Worm (Caenorhabditis elegans) whole organism, young adult: Measurements from ENCODE around the gene Y47D7A.3.

Experiments used
- B0035.1 ChIP-seq: sonication (generic microtip); optimal IDR thresholded peaks from 2 replicates; lab custom pipeline; 2016; ENCODE audit warnings: missing genetic modification characterization, mild to moderate bottlenecking, missing compliant biosample characterization, missing genotype, missing genetic modification reagents
- C17E4.6 ChIP-seq: fragments of 200-800 bp; sonication (Bioruptor generic); IDR thresholded peaks from 2 replicates; pipeline ENCODE4 v1.3.6; 2022; ENCODE audit warnings: missing genetic modification reagents, missing genetic modification characterization, missing compliant biosample characterization
- D2030.7 ChIP-seq: fragments of 200-800 bp; sonication (Bioruptor generic); IDR thresholded peaks from 2 replicates; pipeline ENCODE4 v1.3.6; 2022; ENCODE audit warnings: missing genetic modification reagents, missing genetic modification characterization, missing compliant biosample characterization
- F23B12.7 ChIP-seq: sonication (generic microtip); optimal IDR thresholded peaks from 2 replicates; lab custom pipeline; 2017; ENCODE audit warnings: missing genetic modification characterization, mild to moderate bottlenecking, missing compliant biosample characterization, antibody characterized with exemption, moderate library complexity; ENCODE audit not compliant: insufficient read depth
- K11D2.4 ChIP-seq: fragments of 200-800 bp; sonication (Bioruptor generic); IDR thresholded peaks from 2 replicates; pipeline ENCODE4 v1.3.6; 2022; ENCODE audit warnings: missing genetic modification reagents, missing genetic modification characterization, missing compliant biosample characterization
- T26A5.8 ChIP-seq: sonication (generic microtip); optimal IDR thresholded peaks from 2 replicates; lab custom pipeline; 2016; ENCODE audit warnings: missing genetic modification characterization, missing compliant biosample characterization
- Y95B8A.8 ChIP-seq: fragments of 200-800 bp; sonication (Bioruptor generic); IDR thresholded peaks from 2 replicates; pipeline ENCODE4 v1.3.6; 2022; ENCODE audit warnings: missing genetic modification reagents, missing genetic modification characterization, missing compliant biosample characterization
- ama-1 ChIP-seq, 3 experiments: fragments of 150-350 bp in 1 of 3; sonication (generic microtip) in 2 of 3; optimal IDR thresholded peaks; 2 replicates each; lab custom pipeline; 2014 to 2018; ENCODE audit warnings: missing biosample characterization in 2 of 3, missing genetic modification characterization in 2 of 3, missing genetic modification reagents in 2 of 3
- ceh-58 ChIP-seq: fragments of 200-800 bp; sonication (Bioruptor generic); IDR thresholded peaks from 2 replicates; pipeline ENCODE4 v1.3.6; 2022; ENCODE audit warnings: missing genetic modification characterization, missing compliant biosample characterization
- dpff-1 ChIP-seq: sonication (generic microtip); optimal IDR thresholded peaks from 2 replicates; lab custom pipeline; 2017; ENCODE audit warnings: mild to moderate bottlenecking, missing genetic modification characterization, missing compliant biosample characterization
- efl-1 ChIP-seq: fragments of 150-350 bp; optimal IDR thresholded peaks from 2 replicates; lab custom pipeline; 2014; ENCODE audit warnings: missing biosample characterization, missing genetic modification reagents, missing genetic modification characterization
- egl-44 ChIP-seq: fragments of 200-800 bp; sonication (Bioruptor generic); IDR thresholded peaks from 2 replicates; pipeline ENCODE4 v1.3.6; 2022; ENCODE audit warnings: missing genetic modification reagents, missing genetic modification characterization, missing compliant biosample characterization
- ekl-4 ChIP-seq: fragments of 200-800 bp; sonication (Bioruptor generic); IDR thresholded peaks from 2 replicates; pipeline ENCODE4 v1.3.6; 2022; ENCODE audit warnings: missing genetic modification reagents, missing genetic modification characterization, missing compliant biosample characterization
- fkh-3 ChIP-seq: sonication (generic microtip); optimal IDR thresholded peaks from 2 replicates; lab custom pipeline; 2016; ENCODE audit warnings: mild to moderate bottlenecking, missing genetic modification characterization, missing compliant biosample characterization
- hrde-1 ChIP-seq: sonication (generic microtip); optimal IDR thresholded peaks from 2 replicates; lab custom pipeline; 2016; ENCODE audit warnings: missing genetic modification characterization, mild to moderate bottlenecking, missing compliant biosample characterization, moderate library complexity, missing genotype, missing genetic modification reagents, borderline replicate concordance
- lin-26 ChIP-seq: fragments of 200-800 bp; sonication (Bioruptor generic); IDR thresholded peaks from 2 replicates; pipeline ENCODE4 v1.3.6; 2022; ENCODE audit warnings: missing genetic modification reagents, missing genetic modification characterization, missing compliant biosample characterization
- madf-10 ChIP-seq: sonication (generic microtip); optimal IDR thresholded peaks from 2 replicates; lab custom pipeline; 2016; ENCODE audit warnings: mild to moderate bottlenecking, missing genetic modification characterization, missing compliant biosample characterization
- madf-6 ChIP-seq: fragments of 200-800 bp; sonication (Bioruptor generic); IDR thresholded peaks from 2 replicates; pipeline ENCODE4 v1.3.6; 2022; ENCODE audit warnings: missing genetic modification reagents, missing genetic modification characterization, missing compliant biosample characterization
- nhr-90 ChIP-seq: sonication (generic microtip); optimal IDR thresholded peaks from 2 replicates; lab custom pipeline; 2016; ENCODE audit warnings: missing genotype, mild to moderate bottlenecking, missing genetic modification characterization, missing compliant biosample characterization
- rcor-1 ChIP-seq: fragments of 200-800 bp; sonication (Bioruptor generic); IDR thresholded peaks from 2 replicates; pipeline ENCODE4 v1.3.6; 2022; ENCODE audit warnings: missing genetic modification reagents, missing genetic modification characterization, missing compliant biosample characterization
- rpc-1 ChIP-seq, 2 experiments: fragments of 150-350 bp in 1 of 2; sonication (generic microtip) in 1 of 2; optimal IDR thresholded peaks; 2 replicates each; lab custom pipeline; 2014 to 2018; ENCODE audit warnings: missing biosample characterization in 1 of 2, missing genetic modification characterization in 1 of 2, missing genetic modification reagents in 1 of 2, missing genotype in 1 of 2
- sdz-38 ChIP-seq: sonication (generic microtip); optimal IDR thresholded peaks from 2 replicates; lab custom pipeline; 2016; ENCODE audit warnings: missing genotype, missing genetic modification characterization, missing compliant biosample characterization
- sea-2 ChIP-seq: fragments of 200-800 bp; sonication (Bioruptor generic); IDR thresholded peaks from 2 replicates; pipeline ENCODE4 v1.3.6; 2022; ENCODE audit warnings: missing genetic modification characterization, missing compliant biosample characterization
- snpc-1.1 ChIP-seq: sonication (generic microtip); optimal IDR thresholded peaks from 2 replicates; lab custom pipeline; 2017; ENCODE audit warnings: missing genetic modification characterization, mild to moderate bottlenecking, missing compliant biosample characterization, antibody characterized with exemption, moderate library complexity, missing genotype, missing genetic modification reagents; ENCODE audit not compliant: insufficient read depth
- snpc-3.4 ChIP-seq: sonication (generic microtip); optimal IDR thresholded peaks from 2 replicates; lab custom pipeline; 2017; ENCODE audit warnings: missing genetic modification characterization, mild to moderate bottlenecking, missing compliant biosample characterization, antibody characterized with exemption, moderate library complexity, missing genotype, missing genetic modification reagents
- snpc-4 ChIP-seq, 5 experiments: fragments of 150-350 bp in 1 of 5; sonication (generic microtip) in 4 of 5; optimal IDR thresholded peaks; 2 replicates each; lab custom pipeline; 2014 to 2018; ENCODE audit warnings: missing genetic modification characterization in 5 of 5, missing biosample characterization in 3 of 5, antibody characterized with exemption in 2 of 5, mild to moderate bottlenecking in 2 of 5, missing compliant biosample characterization in 2 of 5, missing genotype in 2 of 5, moderate library complexity in 2 of 5, missing genetic modification reagents in 1 of 5
- sptf-2 ChIP-seq: fragments of 200-800 bp; sonication (Bioruptor generic); optimal IDR thresholded peaks from 2 replicates; lab custom pipeline; 2018; ENCODE audit warnings: mild to moderate bottlenecking, missing genetic modification characterization, missing compliant biosample characterization
- zfh-2 ChIP-seq: fragments of 200-800 bp; sonication (Bioruptor generic); conservative IDR thresholded peaks from 2 replicates; pipeline ENCODE4 v1.3.6; 2022; ENCODE audit warnings: missing genetic modification reagents, missing genetic modification characterization, missing compliant biosample characterization
- ztf-26 ChIP-seq: sonication (generic microtip); optimal IDR thresholded peaks from 2 replicates; lab custom pipeline; 2017; ENCODE audit warnings: missing genetic modification characterization, missing compliant biosample characterization

Y47D7A.3 gene

ce11 chrV:4422127-4422526 lies 11.4 kb downstream of the Y47D7A.3 start, which contains the start of gene skr-7:
Gene skr-7, plus strand, starts transcription at chrV:4422427.
- TF ChIP-seq snpc-1.1 (tag; lab: Kevin White, UChicago) (no peak), fkh-3 (tag; lab: Kevin White, UChicago) (no peak), sea-2 (no peak), madf-6 (GFP tag; lab: Robert Waterston, UW) (no peak), lin-26 (GFP tag; lab: Robert Waterston, UW) (no peak), ama-1 (optimal IDR thresholded peaks at IDR 0.05; lab: Kevin White, UChicago) (no peak), ama-1 (GFP tag; optimal IDR thresholded peaks at IDR 0.05; lab: Kevin White, UChicago) (no peak), B0035.1 (tag; lab: Kevin White, UChicago) (no peak), rpc-1 (optimal IDR thresholded peaks at IDR 0.05; lab: Kevin White, UChicago) (no peak), rpc-1 (tag; optimal IDR thresholded peaks at IDR 0.05; lab: Kevin White, UChicago) (no peak), sptf-2 (GFP tag; lab: Kevin White, UChicago) (no peak)

- TF ChIP-seq K11D2.4 (no peak), lin-26 (GFP tag; lab: Robert Waterston, UW) (peak; percentile 35; the same call in 1 of the 2 replicates), egl-44 (no peak), zfh-2 (GFP tag; lab: Robert Waterston, UW) (peak; percentile 70), ekl-4 (GFP tag; lab: Robert Waterston, UW) (no peak), ceh-58 (no peak), dpff-1 (tag; lab: Kevin White, UChicago) (no peak), hrde-1 (tag; lab: Kevin White, UChicago) (no peak), snpc-4 (GFP tag; optimal IDR thresholded peaks at IDR 0.05; lab: Kevin White, UChicago) (no peak), snpc-4 (tag; optimal IDR thresholded peaks at IDR 0.05; lab: Kevin White, UChicago) (no peak), C17E4.6 (no peak), sptf-2 (GFP tag; lab: Kevin White, UChicago) (no peak), T26A5.8 (no peak), sdz-38 (no peak), nhr-90 (tag; lab: Kevin White, UChicago) (no peak), efl-1 (GFP tag; lab: Kevin White, UChicago) (no peak)
These were observed 12.3 kb downstream of the Y47D7A.3 start for ce11 chrV:4423087-4423486.

DNA sequence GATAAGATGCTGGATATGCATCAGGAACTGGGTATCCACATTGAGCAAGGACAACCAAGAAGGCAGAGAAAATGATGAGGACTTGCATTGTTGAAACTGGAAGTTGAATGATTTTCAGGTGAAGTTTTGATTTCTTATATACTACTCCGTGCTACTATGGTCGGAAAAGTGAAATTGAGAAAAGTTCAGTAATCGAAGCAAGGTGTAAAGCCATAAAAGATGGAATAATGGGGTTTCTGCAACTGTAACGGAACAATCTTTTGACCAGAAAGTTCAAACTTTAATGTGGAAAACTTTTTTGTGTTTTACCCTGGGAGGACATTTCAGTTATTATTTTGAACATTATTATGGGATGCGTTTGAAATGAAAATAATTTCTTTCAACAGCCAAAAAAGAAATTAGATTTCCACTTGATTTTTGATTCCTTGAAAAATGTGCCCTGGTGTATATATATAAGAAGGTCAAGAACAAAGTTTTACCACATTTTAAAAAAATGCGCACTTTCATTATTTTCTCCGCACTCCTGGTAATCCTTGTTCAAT lies 13.2 kb downstream of the Y47D7A.3 start, which contains the start of the genes Y47D7A.9 and Y47D7A.19:
Y47D7A.9 (minus strand) TSS at position 101 of the 542 bp plus-strand sequence.
Y47D7A.19 (plus strand) TSS at position 492 of the 542 bp plus-strand sequence.
- TF ChIP-seq madf-10 (tag; lab: Kevin White, UChicago) (no peak), rcor-1 (no peak), D2030.7 (GFP tag; lab: Robert Waterston, UW) (no peak), ama-1 (optimal IDR thresholded peaks at IDR 0.05; lab: Kevin White, UChicago) (no peak), ama-1 (GFP tag; optimal IDR thresholded peaks at IDR 0.05; lab: Kevin White, UChicago) (no peak), F23B12.7 (tag; lab: Kevin White, UChicago) (no peak), snpc-4 (GFP tag; optimal IDR thresholded peaks at IDR 0.05; lab: Kevin White, UChicago) (no peak), snpc-4 (tag; optimal IDR thresholded peaks at IDR 0.05; lab: Kevin White, UChicago) (no peak)

ce11 chrV:4428202-4428601 lies 17.5 kb downstream of the Y47D7A.3 start, which contains the start of gene Y47D7A.11:
Gene Y47D7A.11, minus strand, starts transcription at chrV:4428302.
- TF ChIP-seq ztf-26 (tag; lab: Kevin White, UChicago) = no peak
- no peak for TF ChIP-seq snpc-3.4 (tag; lab: Kevin White, UChicago)
- TF ChIP-seq, all 124 proteins: peak for 0

DNA sequence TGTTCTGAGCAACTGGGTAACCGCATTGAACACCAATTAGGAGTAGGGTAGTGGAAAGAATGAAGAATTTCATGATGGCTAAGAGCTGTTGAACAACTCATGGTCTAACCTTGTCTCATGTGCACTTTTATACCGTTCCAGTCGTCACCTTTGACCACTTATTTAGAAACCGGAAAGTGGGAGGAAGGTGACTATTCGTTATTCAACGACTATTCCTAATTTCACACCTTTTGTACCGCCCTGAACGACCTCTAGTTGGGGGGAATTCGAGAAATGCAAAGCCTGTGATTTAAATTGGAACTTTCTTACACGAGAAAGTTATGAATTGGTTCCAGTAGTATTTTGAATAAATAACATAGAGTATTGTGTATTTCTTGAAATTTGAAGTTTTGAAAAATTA lies 18.8 kb downstream of the Y47D7A.3 start, which contains the start of gene Y47D7A.12:
Y47D7A.12 (minus strand) TSS at position 101 of the 400 bp plus-strand sequence.
- TF ChIP-seq hrde-1 (tag; lab: Kevin White, UChicago) (no peak), efl-1 (GFP tag; lab: Kevin White, UChicago) (no peak), madf-10 (tag; lab: Kevin White, UChicago) (no peak), madf-6 (GFP tag; lab: Robert Waterston, UW) (no peak), F23B12.7 (tag; lab: Kevin White, UChicago) (no peak), Y95B8A.8 (GFP tag; lab: Robert Waterston, UW) (no peak)
